Worm (Caenorhabditis elegans) whole organism, young adult: ENCODE data around the gene pdi-1.

Experiments
- B0019.2 ChIP-seq: fragments of 200-800 bp; sonication (Bioruptor generic); conservative IDR thresholded peaks from 2 replicates; pipeline ENCODE4 v1.3.6; 2022; ENCODE audit warnings: missing genetic modification reagents, missing genetic modification characterization, missing compliant biosample characterization
- B0261.1 ChIP-seq: sonication (generic microtip); optimal IDR thresholded peaks from 2 replicates; lab custom pipeline; 2016; ENCODE audit warnings: mild to moderate bottlenecking, missing genetic modification characterization, moderate library complexity, missing compliant biosample characterization
- C17E4.6 ChIP-seq: fragments of 200-800 bp; sonication (Bioruptor generic); IDR thresholded peaks from 2 replicates; pipeline ENCODE4 v1.3.6; 2022; ENCODE audit warnings: missing genetic modification reagents, missing genetic modification characterization, missing compliant biosample characterization
- D2030.7 ChIP-seq: fragments of 200-800 bp; sonication (Bioruptor generic); IDR thresholded peaks from 2 replicates; pipeline ENCODE4 v1.3.6; 2022; ENCODE audit warnings: missing genetic modification reagents, missing genetic modification characterization, missing compliant biosample characterization
- F23B12.7 ChIP-seq: sonication (generic microtip); optimal IDR thresholded peaks from 2 replicates; lab custom pipeline; 2017; ENCODE audit warnings: missing genetic modification characterization, mild to moderate bottlenecking, missing compliant biosample characterization, antibody characterized with exemption, moderate library complexity; ENCODE audit not compliant: insufficient read depth
- F33H1.4 ChIP-seq: fragments of 200-800 bp; sonication (Bioruptor generic); IDR thresholded peaks from 2 replicates; pipeline ENCODE4 v1.3.6; 2022; ENCODE audit warnings: missing genetic modification reagents, missing genetic modification characterization, missing compliant biosample characterization
- F37B4.10 ChIP-seq: fragments of 200-800 bp; sonication (Bioruptor generic); IDR thresholded peaks from 2 replicates; pipeline ENCODE4 v1.3.6; 2022; ENCODE audit warnings: missing genetic modification characterization, missing compliant biosample characterization
- F49E8.2 ChIP-seq: sonication (generic microtip); optimal IDR thresholded peaks from 3 replicates; lab custom pipeline; 2017; ENCODE audit warnings: missing genetic modification characterization, mild to moderate bottlenecking, missing compliant biosample characterization, antibody characterized with exemption, moderate library complexity; ENCODE audit not compliant: insufficient read depth
- F52B5.7 ChIP-seq: sonication (generic microtip); optimal IDR thresholded peaks from 2 replicates; lab custom pipeline; 2016; ENCODE audit warnings: mild to moderate bottlenecking, missing genetic modification characterization, missing compliant biosample characterization
- ZK185.1 ChIP-seq: sonication (generic microtip); optimal IDR thresholded peaks from 2 replicates; lab custom pipeline; 2016; ENCODE audit warnings: mild to moderate bottlenecking, missing genetic modification characterization, missing compliant biosample characterization; ENCODE audit not compliant: poor library complexity, severe bottlenecking
- akir-1 ChIP-seq: fragments of 200-800 bp; sonication (Bioruptor generic); optimal IDR thresholded peaks from 2 replicates; lab custom pipeline; 2018; ENCODE audit warnings: mild to moderate bottlenecking, missing genetic modification characterization, moderate library complexity, missing compliant biosample characterization
- ama-1 ChIP-seq, 3 experiments: fragments of 150-350 bp in 1 of 3; sonication (generic microtip) in 2 of 3; optimal IDR thresholded peaks; 2 replicates each; lab custom pipeline; 2014 to 2018; ENCODE audit warnings: missing biosample characterization in 2 of 3, missing genetic modification characterization in 2 of 3, missing genetic modification reagents in 2 of 3
- aptf-3 ChIP-seq: fragments of 200-800 bp; sonication (Bioruptor generic); IDR thresholded peaks from 2 replicates; pipeline ENCODE4 v1.3.6; 2022; ENCODE audit warnings: missing genetic modification characterization, missing compliant biosample characterization
- atf-7 ChIP-seq: sonication (generic microtip); optimal IDR thresholded peaks from 2 replicates; lab custom pipeline; 2017; ENCODE audit warnings: mild to moderate bottlenecking, missing genetic modification characterization, missing compliant biosample characterization
- attf-3 ChIP-seq: fragments of 200-800 bp; sonication (Bioruptor generic); conservative IDR thresholded peaks from 2 replicates; pipeline ENCODE4 v1.3.6; 2022; ENCODE audit warnings: missing genetic modification reagents, missing genetic modification characterization, missing compliant biosample characterization
- bed-1 ChIP-seq: fragments of 200-800 bp; sonication (Bioruptor generic); IDR thresholded peaks from 2 replicates; pipeline ENCODE4 v1.3.6; 2022; ENCODE audit warnings: missing genetic modification reagents, missing genetic modification characterization, missing compliant biosample characterization
- ccch-3 ChIP-seq: fragments of 200-800 bp; sonication (Bioruptor generic); optimal IDR thresholded peaks from 2 replicates; lab custom pipeline; 2018; ENCODE audit warnings: mild to moderate bottlenecking, missing genetic modification characterization, missing compliant biosample characterization
- cebp-1 ChIP-seq, 2 experiments: fragments of 200-800 bp in 1 of 2; sonication (Bioruptor generic) in 1 of 2; sonication (generic microtip) in 1 of 2; IDR thresholded peaks in 1 of 2; optimal IDR thresholded peaks in 1 of 2; 2 replicates each; pipeline versions ENCODE4 v1.3.6 to Lab custom; 2017 to 2022; ENCODE audit warnings: missing compliant biosample characterization in 2 of 2, missing genetic modification characterization in 2 of 2, mild to moderate bottlenecking in 1 of 2, missing genetic modification reagents in 1 of 2, moderate library complexity in 1 of 2
- ceh-27 ChIP-seq: fragments of 200-800 bp; sonication (Bioruptor generic); optimal IDR thresholded peaks from 2 replicates; lab custom pipeline; 2018; ENCODE audit warnings: mild to moderate bottlenecking, missing genetic modification characterization, moderate library complexity, missing compliant biosample characterization
- ceh-58 ChIP-seq: fragments of 200-800 bp; sonication (Bioruptor generic); IDR thresholded peaks from 2 replicates; pipeline ENCODE4 v1.3.6; 2022; ENCODE audit warnings: missing genetic modification characterization, missing compliant biosample characterization
- ceh-91 ChIP-seq: fragments of 200-800 bp; sonication (Bioruptor generic); IDR thresholded peaks from 2 replicates; pipeline ENCODE4 v1.3.6; 2022; ENCODE audit warnings: missing genetic modification reagents, missing genetic modification characterization, missing compliant biosample characterization
- die-1 ChIP-seq: sonication (generic microtip); optimal IDR thresholded peaks from 2 replicates; lab custom pipeline; 2016; ENCODE audit warnings: missing genotype, mild to moderate bottlenecking, missing genetic modification characterization, missing compliant biosample characterization
- efl-1 ChIP-seq: fragments of 150-350 bp; optimal IDR thresholded peaks from 2 replicates; lab custom pipeline; 2014; ENCODE audit warnings: missing biosample characterization, missing genetic modification reagents, missing genetic modification characterization
- egl-44 ChIP-seq: fragments of 200-800 bp; sonication (Bioruptor generic); IDR thresholded peaks from 2 replicates; pipeline ENCODE4 v1.3.6; 2022; ENCODE audit warnings: missing genetic modification reagents, missing genetic modification characterization, missing compliant biosample characterization
- egrh-3 ChIP-seq: fragments of 200-800 bp; sonication (Bioruptor generic); IDR thresholded peaks from 2 replicates; pipeline ENCODE4 v1.3.6; 2022; ENCODE audit warnings: missing genetic modification reagents, missing genetic modification characterization, missing compliant biosample characterization
- hlh-12 ChIP-seq: sonication (generic microtip); optimal IDR thresholded peaks from 2 replicates; lab custom pipeline; 2016; ENCODE audit warnings: missing genetic modification characterization, missing compliant biosample characterization
- lag-1 ChIP-seq: fragments of 200-800 bp; sonication (Bioruptor generic); IDR thresholded peaks from 2 replicates; pipeline ENCODE4 v1.3.6; 2022; ENCODE audit warnings: missing genetic modification reagents, missing genetic modification characterization, missing compliant biosample characterization
- let-607 ChIP-seq, 2 experiments: fragments of 200-800 bp in 1 of 2; sonication (Bioruptor generic) in 1 of 2; sonication (generic microtip) in 1 of 2; optimal IDR thresholded peaks; 2 replicates each; lab custom pipeline; 2016 to 2018; ENCODE audit warnings: mild to moderate bottlenecking in 2 of 2, missing compliant biosample characterization in 2 of 2, missing genetic modification characterization in 2 of 2, moderate library complexity in 2 of 2, missing genotype in 1 of 2
- lin-40 ChIP-seq: sonication (generic microtip); optimal IDR thresholded peaks from 2 replicates; lab custom pipeline; 2016; ENCODE audit warnings: missing genetic modification characterization, mild to moderate bottlenecking, missing compliant biosample characterization, missing genotype, missing genetic modification reagents
- lsl-1 ChIP-seq: fragments of 200-800 bp; sonication (Bioruptor generic); optimal IDR thresholded peaks from 2 replicates; lab custom pipeline; 2018; ENCODE audit warnings: mild to moderate bottlenecking, missing genetic modification characterization, moderate library complexity, missing compliant biosample characterization
- mcd-1 ChIP-seq: fragments of 200-800 bp; sonication (Bioruptor generic); IDR thresholded peaks from 2 replicates; pipeline ENCODE4 v1.3.6; 2022; ENCODE audit warnings: missing genetic modification reagents, missing genetic modification characterization, missing compliant biosample characterization
- mes-4 ChIP-seq: sonication (generic microtip); optimal IDR thresholded peaks from 2 replicates; lab custom pipeline; 2016; ENCODE audit warnings: missing genotype, missing genetic modification characterization, missing compliant biosample characterization
- nfya-1 ChIP-seq: sonication (generic microtip); optimal IDR thresholded peaks from 2 replicates; lab custom pipeline; 2017; ENCODE audit warnings: antibody characterized with exemption, missing compliant biosample characterization, missing genetic modification characterization, borderline replicate concordance; ENCODE audit not compliant: insufficient read depth
- nfya-2 ChIP-seq: fragments of 200-800 bp; sonication (Bioruptor generic); IDR thresholded peaks from 2 replicates; pipeline ENCODE4 v1.3.6; 2022; ENCODE audit warnings: missing genetic modification reagents, missing genetic modification characterization, missing compliant biosample characterization
- nhr-27 ChIP-seq: fragments of 200-800 bp; sonication (Bioruptor generic); optimal IDR thresholded peaks from 2 replicates; lab custom pipeline; 2018; ENCODE audit warnings: mild to moderate bottlenecking, missing genetic modification characterization, moderate library complexity, missing compliant biosample characterization
- nhr-80 ChIP-seq: sonication (generic microtip); optimal IDR thresholded peaks from 2 replicates; lab custom pipeline; 2016; ENCODE audit warnings: missing genetic modification characterization, missing compliant biosample characterization
- rec-8 ChIP-seq, 2 experiments: sonication (generic microtip); optimal IDR thresholded peaks; 2 replicates each; lab custom pipeline; 2016; ENCODE audit warnings: mild to moderate bottlenecking in 2 of 2, missing genetic modification characterization in 2 of 2, missing genetic modification reagents in 2 of 2, missing genotype in 2 of 2, missing biosample characterization in 1 of 2, missing compliant biosample characterization in 1 of 2, moderate library complexity in 1 of 2
- snpc-1.1 ChIP-seq: sonication (generic microtip); optimal IDR thresholded peaks from 2 replicates; lab custom pipeline; 2017; ENCODE audit warnings: missing genetic modification characterization, mild to moderate bottlenecking, missing compliant biosample characterization, antibody characterized with exemption, moderate library complexity, missing genotype, missing genetic modification reagents; ENCODE audit not compliant: insufficient read depth
- snpc-1.3 ChIP-seq: sonication (generic microtip); optimal IDR thresholded peaks from 2 replicates; lab custom pipeline; 2017; ENCODE audit warnings: missing genetic modification characterization, mild to moderate bottlenecking, missing compliant biosample characterization, antibody characterized with exemption, moderate library complexity, missing genotype, missing genetic modification reagents; ENCODE audit not compliant: insufficient read depth
- snpc-3.4 ChIP-seq: sonication (generic microtip); optimal IDR thresholded peaks from 2 replicates; lab custom pipeline; 2017; ENCODE audit warnings: missing genetic modification characterization, mild to moderate bottlenecking, missing compliant biosample characterization, antibody characterized with exemption, moderate library complexity, missing genotype, missing genetic modification reagents
- somi-1 ChIP-seq: fragments of 200-800 bp; sonication (Bioruptor generic); optimal IDR thresholded peaks from 2 replicates; lab custom pipeline; 2018; ENCODE audit warnings: mild to moderate bottlenecking, missing genetic modification characterization, missing compliant biosample characterization
- sptf-2 ChIP-seq: fragments of 200-800 bp; sonication (Bioruptor generic); optimal IDR thresholded peaks from 2 replicates; lab custom pipeline; 2018; ENCODE audit warnings: mild to moderate bottlenecking, missing genetic modification characterization, missing compliant biosample characterization
- unc-62 ChIP-seq: fragments of 150-350 bp; optimal IDR thresholded peaks from 2 replicates; lab custom pipeline; 2014; ENCODE audit warnings: missing biosample characterization, missing genetic modification reagents, missing genetic modification characterization
- ztf-28 ChIP-seq: fragments of 200-800 bp; sonication (Bioruptor generic); IDR thresholded peaks from 2 replicates; pipeline ENCODE4 v1.3.6; 2022; ENCODE audit warnings: missing genetic modification reagents, missing genetic modification characterization, missing compliant biosample characterization

Gene pdi-1

ce11 chrIII:3701411-3702310 lies at the start of gene pdi-1, which contains the start of gene C14B1.2 (continued):
- no peak for TF ChIP-seq snpc-1.1 (tag; lab: Kevin White, UChicago)
- TF ChIP-seq mcd-1: peak; percentile 52
- no peak for TF ChIP-seq nfya-1
- TF ChIP-seq sptf-2 (GFP tag; lab: Kevin White, UChicago): no peak
- no peak for TF ChIP-seq ccch-3 (GFP tag; lab: Kevin White, UChicago)
- TF ChIP-seq nhr-80 (tag; lab: Kevin White, UChicago): peak; percentile 91
- TF ChIP-seq hlh-12 (tag; lab: Kevin White, UChicago): no peak
- TF ChIP-seq F52B5.7: no peak
- TF ChIP-seq lsl-1 (GFP tag; lab: Kevin White, UChicago): peak; percentile 35
- TF ChIP-seq F33H1.4: peak; percentile 56
- TF ChIP-seq unc-62 (GFP tag; lab: Kevin White, UChicago): no peak
- TF ChIP-seq somi-1 (GFP tag; lab: Kevin White, UChicago): no peak
- peak; percentile 99 for TF ChIP-seq let-607 (tag; optimal IDR thresholded peaks at IDR 0.05; lab: Kevin White, UChicago)
- no peak for TF ChIP-seq egrh-3
- TF ChIP-seq B0261.1 (tag; lab: Kevin White, UChicago): no peak
- TF ChIP-seq ceh-58 (GFP tag; lab: Robert Waterston, UW): no peak
- TF ChIP-seq atf-7 (tag; lab: Kevin White, UChicago): no peak
- TF ChIP-seq D2030.7: peak; percentile 18; the same call in 1 of the 2 replicates
- TF ChIP-seq bed-1 (GFP tag; lab: Robert Waterston, UW): no peak
- peak; percentile 51 for TF ChIP-seq lin-40 (tag; lab: Kevin White, UChicago)
- no peak for TF ChIP-seq die-1 (tag; lab: Kevin White, UChicago)
- TF ChIP-seq aptf-3 (GFP tag; lab: Robert Waterston, UW): no peak
- TF ChIP-seq cebp-1 (GFP tag; IDR thresholded peaks at IDR 0.05; lab: Robert Waterston, UW): 0 out of 2 replicates have a peak, but pooled peaks have one; percentile 52
- peak; percentile 61 for TF ChIP-seq cebp-1 (tag; optimal IDR thresholded peaks at IDR 0.05; lab: Kevin White, UChicago)
- peak; percentile 53 for TF ChIP-seq F23B12.7 (tag; lab: Kevin White, UChicago)
- no peak for TF ChIP-seq rec-8 (tag; optimal IDR thresholded peaks at IDR 0.05; lab: Kevin White, UChicago)
- TF ChIP-seq attf-3 (GFP tag; lab: Robert Waterston, UW): no peak
- TF ChIP-seq egl-44 (GFP tag; lab: Robert Waterston, UW): no peak
- no peak for TF ChIP-seq snpc-3.4
- no peak for TF ChIP-seq nhr-27
- TF ChIP-seq lag-1 (GFP tag; lab: Robert Waterston, UW): no peak
- TF ChIP-seq ztf-28 (GFP tag; lab: Robert Waterston, UW): no peak
- TF ChIP-seq akir-1 (GFP tag; lab: Kevin White, UChicago): no peak
- TF ChIP-seq snpc-1.3 (tag; lab: Kevin White, UChicago): no peak
- no peak for TF ChIP-seq efl-1 (GFP tag; lab: Kevin White, UChicago)
- no peak for TF ChIP-seq ZK185.1 (tag; lab: Kevin White, UChicago)
- TF ChIP-seq B0019.2: no peak
- peak; percentile 29 for TF ChIP-seq ama-1 (optimal IDR thresholded peaks at IDR 0.05; lab: Kevin White, UChicago)
- TF ChIP-seq ama-1 (GFP tag; optimal IDR thresholded peaks at IDR 0.05; lab: Kevin White, UChicago): no peak
- no peak for TF ChIP-seq F49E8.2 (tag; lab: Kevin White, UChicago)
- no peak for TF ChIP-seq mes-4
- no peak for TF ChIP-seq ceh-27 (GFP tag; lab: Kevin White, UChicago)
- TF ChIP-seq F37B4.10: 0 out of 2 replicates have a peak, but pooled peaks have one; percentile 22
- no peak for TF ChIP-seq nfya-2
- TF ChIP-seq C17E4.6 (GFP tag; lab: Robert Waterston, UW): no peak
- TF ChIP-seq ceh-91 (GFP tag; lab: Robert Waterston, UW): no peak
